Fruit fly (Drosophila melanogaster): ENCODE measurements around the gene Naam.

DNA sequence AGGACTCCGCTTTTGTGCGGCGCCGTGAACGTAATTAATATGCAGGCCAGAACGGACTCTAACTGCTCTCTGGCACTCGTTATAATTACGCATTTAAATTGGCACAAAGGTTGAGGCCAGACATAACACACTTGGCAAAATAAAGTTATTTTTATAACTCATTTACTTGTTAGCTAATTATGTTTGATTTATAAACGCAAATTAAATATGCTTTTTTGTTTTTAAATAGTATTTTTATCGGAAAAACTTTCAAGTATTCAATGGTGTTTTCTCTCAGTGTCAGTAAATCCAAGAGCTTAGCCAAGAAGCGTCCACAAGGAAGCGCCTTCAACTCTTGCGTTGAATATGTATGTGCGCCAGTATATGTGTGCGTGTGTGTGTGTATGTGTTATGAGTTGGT, 1.7 kb downstream of the Naam start:
- TF ChIP-seq ey (GFP tag; optimal IDR thresholded peaks at IDR 0.05), result peak; percentile 30
- no peak for TF ChIP-seq Dfd (GFP tag; optimal IDR thresholded peaks at IDR 0.05)
- no peak for TF ChIP-seq Jra (GFP tag; optimal IDR thresholded peaks at IDR 0.05)
- no peak for TF ChIP-seq Hnf4 (GFP tag; optimal IDR thresholded peaks at IDR 0.05)
- TF ChIP-seq Abd-B (GFP tag; optimal IDR thresholded peaks at IDR 0.05), result no peak
- TF ChIP-seq pan (optimal IDR thresholded peaks at IDR 0.05), result no peak
- TF ChIP-seq fru (GFP tag; optimal IDR thresholded peaks at IDR 0.05), result no peak
- no peak for TF ChIP-seq dl (GFP tag; optimal IDR thresholded peaks at IDR 0.05; ENCODE audit: insufficient read depth in 1 of 2, partially characterized antibody in 2 of 2)
- TF ChIP-seq psq (GFP tag; optimal IDR thresholded peaks at IDR 0.05), result no peak
- TF ChIP-seq CG9705 (GFP tag; optimal IDR thresholded peaks at IDR 0.05), result no peak
- peak; percentile 28 for TF ChIP-seq h (GFP tag; optimal IDR thresholded peaks at IDR 0.05)

Data from whole organism, wandering third instar larva.